Worm (Caenorhabditis elegans): ENCODE results near the gene hrpf-2.

Gene hrpf-2

DNA sequence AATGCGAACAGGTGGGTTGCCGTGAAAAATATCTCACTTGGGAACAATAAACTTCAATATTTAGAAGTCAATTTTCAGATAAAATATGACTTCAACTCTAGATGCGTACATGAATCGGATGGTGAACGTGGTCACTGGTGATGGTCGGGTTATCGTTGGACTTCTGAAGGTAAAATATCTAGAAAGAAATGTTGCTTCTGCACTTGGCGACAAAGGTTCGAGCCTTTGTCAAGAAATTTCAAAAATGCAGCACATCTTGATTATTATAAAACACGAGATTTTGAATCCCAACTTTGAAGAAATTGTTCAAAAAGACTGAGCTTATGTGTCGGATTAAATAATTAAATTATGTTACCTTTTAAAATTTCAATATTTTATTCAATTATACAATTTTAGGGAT is 49.9 kb downstream of the hrpf-2 start, which contains the start of gene lsm-8:
TSS of gene lsm-8 (plus strand) at position 79 of the 400 bp plus-strand sequence.
- peak; percentile 48 for TF ChIP-seq hsf-1 (GFP tag; IDR thresholded peaks at IDR 0.05)
- TF ChIP-seq snpc-1.1 (tag; optimal IDR thresholded peaks at IDR 0.05; ENCODE audit: insufficient read depth) = peak; percentile 4
- TF ChIP-seq rec-8 (tag; optimal IDR thresholded peaks at IDR 0.05) = no peak
- TF ChIP-seq snpc-3.4 (tag; optimal IDR thresholded peaks at IDR 0.05) = peak; percentile 11

DNA sequence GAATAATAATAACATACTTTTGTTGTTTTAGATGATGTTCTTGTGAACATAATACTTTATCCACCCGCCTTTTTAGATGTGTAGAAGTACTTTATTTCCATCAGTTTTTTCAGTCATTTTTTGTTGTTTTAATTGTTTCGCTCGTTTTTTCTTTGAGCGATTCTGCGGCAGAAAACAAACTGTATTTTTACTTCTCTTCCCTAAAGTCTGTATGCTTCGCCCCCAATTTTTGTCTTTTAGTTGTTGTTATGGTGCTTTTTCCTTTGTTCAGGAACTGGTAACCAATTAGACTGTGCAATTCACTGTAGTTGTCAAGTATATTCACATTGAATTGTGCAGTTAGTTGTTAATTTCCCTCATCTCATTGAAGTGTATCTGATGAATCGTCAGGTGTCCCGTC is 50.6 kb downstream of the hrpf-2 start:
- TF ChIP-seq sptf-2 (GFP tag; optimal IDR thresholded peaks at IDR 0.05) = no peak
- TF ChIP-seq madf-6 (GFP tag; IDR thresholded peaks at IDR 0.05) = peak; percentile 46
- TF ChIP-seq T26A5.8 (tag; optimal IDR thresholded peaks at IDR 0.05) = peak; percentile 61
- peak; percentile 9 for TF ChIP-seq unc-130 (GFP tag; optimal IDR thresholded peaks at IDR 0.05)
- TF ChIP-seq snpc-1.1 (tag; optimal IDR thresholded peaks at IDR 0.05; ENCODE audit: insufficient read depth) = no peak
- peak; percentile 44 for TF ChIP-seq atf-7 (tag; optimal IDR thresholded peaks at IDR 0.05)
- peak; percentile 30; the same call in 1 of the 2 replicates for TF ChIP-seq ceh-40 (GFP tag; IDR thresholded peaks at IDR 0.05)
- TF ChIP-seq F37B4.10 (GFP tag; IDR thresholded peaks at IDR 0.05) = no peak
- peak; percentile 27 for TF ChIP-seq hsf-1 (GFP tag; IDR thresholded peaks at IDR 0.05)
- TF ChIP-seq lin-26 (GFP tag; IDR thresholded peaks at IDR 0.05) = no peak
- TF ChIP-seq F57C9.4 (tag; optimal IDR thresholded peaks at IDR 0.05) = peak; percentile 67
- TF ChIP-seq sdz-38 (tag; optimal IDR thresholded peaks at IDR 0.05) = no peak
- no peak for TF ChIP-seq mel-28 (tag; optimal IDR thresholded peaks at IDR 0.05; ENCODE audit: borderline replicate concordance)
- peak; percentile 17 for TF ChIP-seq lsl-1 (GFP tag; optimal IDR thresholded peaks at IDR 0.05)
- TF ChIP-seq ceh-91 (GFP tag; IDR thresholded peaks at IDR 0.05) = no peak
- no peak for TF ChIP-seq egl-18 (GFP tag; IDR thresholded peaks at IDR 0.05)
- TF ChIP-seq mxl-1 (tag; optimal IDR thresholded peaks at IDR 0.05) = peak; percentile 40
- TF ChIP-seq tbp1 (GFP tag; optimal IDR thresholded peaks at IDR 0.05) = peak; percentile 29
- peak; percentile 64 for TF ChIP-seq F10E7.11 (tag; optimal IDR thresholded peaks at IDR 0.05)
- TF ChIP-seq cebp-1 (GFP tag; IDR thresholded peaks at IDR 0.05) = no peak
- peak; percentile 18 for TF ChIP-seq cebp-1 (tag; optimal IDR thresholded peaks at IDR 0.05)
- TF ChIP-seq attf-6 (GFP tag; IDR thresholded peaks at IDR 0.05) = peak; percentile 70; the same call in 1 of the 2 replicates
- peak; percentile 46 for TF ChIP-seq chd-7 (tag; optimal IDR thresholded peaks at IDR 0.05)
- TF ChIP-seq egl-44 (GFP tag; IDR thresholded peaks at IDR 0.05) = no peak
- peak; percentile 40; the same call in 1 of the 2 replicates for TF ChIP-seq Y53G8AR.9 (GFP tag; conservative IDR thresholded peaks at IDR 0.05)
- TF ChIP-seq F39B2.1 (GFP tag; IDR thresholded peaks at IDR 0.05) = 0 out of 2 replicates have a peak, but pooled peaks have one; percentile 31
- TF ChIP-seq lin-54 (GFP tag; optimal IDR thresholded peaks at IDR 0.05) = peak; percentile 31
- peak; percentile 55 for TF ChIP-seq ceh-79 (tag; optimal IDR thresholded peaks at IDR 0.05)
- peak; percentile 82; the same call in 1 of the 2 replicates for TF ChIP-seq B0336.3 (GFP tag; IDR thresholded peaks at IDR 0.05)
- peak in 1 of 2 experiments; percentile 37 for TF ChIP-seq rec-8 (tag; optimal IDR thresholded peaks at IDR 0.05)
- TF ChIP-seq snpc-4 (GFP tag; optimal IDR thresholded peaks at IDR 0.05) = peak; percentile 49
- peak in 2 of 4 experiments; percentile 44 to 69 for TF ChIP-seq snpc-4 (tag; optimal IDR thresholded peaks at IDR 0.05)
- TF ChIP-seq tbx-9 (tag; optimal IDR thresholded peaks at IDR 0.05; ENCODE audit: borderline replicate concordance) = peak; percentile 32
- TF ChIP-seq ekl-4 (GFP tag; IDR thresholded peaks at IDR 0.05) = peak; percentile 48; the same call in 1 of the 2 replicates
- 0 out of 2 replicates have a peak, but pooled peaks have one; percentile 39 for TF ChIP-seq cebp-2 (GFP tag; IDR thresholded peaks at IDR 0.05)
- 0 out of 2 replicates have a peak, but pooled peaks have one; percentile 66 for TF ChIP-seq aptf-3 (GFP tag; IDR thresholded peaks at IDR 0.05)
- TF ChIP-seq nfyb-1 (GFP tag; IDR thresholded peaks at IDR 0.05) = peak; percentile 58
- TF ChIP-seq nhr-27 (tag; optimal IDR thresholded peaks at IDR 0.05) = peak; percentile 71
- peak; percentile 19 for TF ChIP-seq snpc-1.3 (tag; optimal IDR thresholded peaks at IDR 0.05; ENCODE audit: insufficient read depth)
- TF ChIP-seq Y56A3A.18 (GFP tag; IDR thresholded peaks at IDR 0.05) = 0 out of 2 replicates have a peak, but pooled peaks have one; percentile 71
- TF ChIP-seq aptf-2 (GFP tag; conservative IDR thresholded peaks at IDR 0.05) = no peak
- TF ChIP-seq die-1 (tag; optimal IDR thresholded peaks at IDR 0.05) = no peak
- peak; percentile 39 for TF ChIP-seq athp-1 (tag; optimal IDR thresholded peaks at IDR 0.05)
